Worm (Caenorhabditis elegans) whole organism, L4/young adult: ENCODE measurements around the gene Y47D7A.9.

Experiments
- W03F9.2 ChIP-seq: fragments of 150-350 bp; optimal IDR thresholded peaks from 2 replicates; lab custom pipeline; 2014; ENCODE audit warnings: missing biosample characterization, missing genetic modification characterization
- him-1 ChIP-seq: sonication (generic microtip); optimal IDR thresholded peaks from 2 replicates; lab custom pipeline; 2016; ENCODE audit warnings: missing genotype, missing genetic modification reagents, missing genetic modification characterization, missing compliant biosample characterization

ce11 chrV:4421475-4421874 is 2.3 kb downstream of the Y47D7A.9 start, which contains the start of gene skr-14:
- TF ChIP-seq W03F9.2 (tag; lab: Kevin White, UChicago) (no peak), him-1 (tag; lab: Kevin White, UChicago) (no peak)
